Worm (Caenorhabditis elegans): ENCODE data around the gene F39F10.2.

DNA sequence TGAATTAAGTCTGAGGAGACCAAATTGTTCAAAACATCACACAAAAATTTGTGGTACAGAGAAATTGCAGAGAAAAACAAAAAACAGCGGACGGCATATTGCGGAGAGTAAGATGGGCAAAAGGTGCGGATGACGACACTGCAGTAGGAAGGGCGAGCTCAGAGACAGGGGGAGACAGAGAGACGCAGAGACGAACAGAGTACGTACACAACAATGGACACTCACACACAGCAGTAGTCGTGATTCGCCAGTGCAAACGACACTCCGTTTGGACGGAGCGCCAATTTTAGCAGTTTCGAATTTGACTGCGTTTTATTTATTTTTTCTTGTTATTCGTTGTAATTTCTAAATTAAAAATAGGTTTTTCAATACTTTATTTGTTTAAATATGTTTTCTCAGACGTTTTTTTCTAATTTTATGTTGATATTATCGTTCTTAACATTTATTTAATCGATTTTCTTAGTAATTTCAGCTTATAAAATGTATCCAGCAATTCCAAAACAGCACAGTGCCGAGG, 22.2 kb upstream of the F39F10.2 start, which contains the start of gene T20F7.1:
- TF ChIP-seq fos-1 (tag; optimal IDR thresholded peaks at IDR 0.05) (peak; percentile 74), lsy-2 (tag; optimal IDR thresholded peaks at IDR 0.05) (peak; percentile 17 to 78), zag-1 (tag; optimal IDR thresholded peaks at IDR 0.05) (no peak), nhr-23 (tag; optimal IDR thresholded peaks at IDR 0.05) (no peak), mab-5 (tag; optimal IDR thresholded peaks at IDR 0.05) (no peak), nhr-77 (tag; optimal IDR thresholded peaks at IDR 0.05) (no peak), lin-13 (GFP tag; optimal IDR thresholded peaks at IDR 0.05) (no peak)
